Worm (Caenorhabditis elegans) whole organism, L1 larva: ENCODE measurements around the gene ZC250.2.
A peak's percentile ranks its signal among the peaks of the same experiment; 100 is the strongest.

Source experiments
- C16A3.4 ChIP-seq: fragments of 150-350 bp; optimal IDR thresholded peaks from 2 replicates; lab custom pipeline; 2014; ENCODE audit warnings: missing biosample characterization, missing genetic modification characterization
- C34B4.2 ChIP-seq: sonication (generic microtip); optimal IDR thresholded peaks from 2 replicates; lab custom pipeline; 2017; ENCODE audit warnings: mild to moderate bottlenecking, missing genetic modification characterization, missing compliant biosample characterization
- F16B12.6 ChIP-seq: fragments of 150-350 bp; optimal IDR thresholded peaks from 2 replicates; lab custom pipeline; 2014; ENCODE audit warnings: missing biosample characterization, missing genetic modification characterization
- Y116A8C.19 ChIP-seq: sonication (generic microtip); optimal IDR thresholded peaks from 2 replicates; lab custom pipeline; 2016; ENCODE audit warnings: missing compliant biosample characterization, missing genetic modification characterization, borderline replicate concordance
- ama-1 ChIP-seq: fragments of 150-350 bp; optimal IDR thresholded peaks from 2 replicates; lab custom pipeline; 2014
- blmp-1 ChIP-seq: fragments of 150-350 bp; optimal IDR thresholded peaks from 2 replicates; lab custom pipeline; 2014; ENCODE audit warnings: missing biosample characterization, missing genetic modification characterization
- ceh-8 ChIP-seq: fragments of 200-800 bp; sonication (Bioruptor generic); optimal IDR thresholded peaks from 2 replicates; lab custom pipeline; 2018; ENCODE audit warnings: mild to moderate bottlenecking, missing genetic modification characterization, moderate library complexity, missing compliant biosample characterization
- ceh-88 ChIP-seq: fragments of 200-800 bp; sonication (Bioruptor generic); IDR thresholded peaks from 2 replicates; pipeline ENCODE4 v1.3.6; 2022; ENCODE audit warnings: missing genetic modification characterization, missing compliant biosample characterization
- ces-1 ChIP-seq: fragments of 150-350 bp; optimal IDR thresholded peaks from 2 replicates; lab custom pipeline; 2014; ENCODE audit warnings: missing biosample characterization, missing genetic modification reagents, missing genetic modification characterization
- dpl-1 ChIP-seq, 3 experiments: fragments of 150-350 bp in 2 of 3; sonication (generic microtip) in 1 of 3; optimal IDR thresholded peaks; 2 replicates each; lab custom pipeline; 2014 to 2017; ENCODE audit warnings: missing biosample characterization in 3 of 3, missing genetic modification characterization in 3 of 3, missing genetic modification reagents in 3 of 3
- efl-1 ChIP-seq, 4 experiments: fragments of 150-350 bp; optimal IDR thresholded peaks in 3 of 4; peaks in 1 of 4; 1 replicate in 1 of 4; 2 replicates in 3 of 4; lab custom pipeline; 2014; ENCODE audit warnings: missing biosample characterization in 2 of 4, missing genetic modification characterization in 2 of 4, missing genetic modification reagents in 2 of 4
- efl-3 ChIP-seq: fragments of 200-800 bp; sonication (Bioruptor generic); optimal IDR thresholded peaks from 2 replicates; lab custom pipeline; 2018; ENCODE audit warnings: mild to moderate bottlenecking, missing genetic modification characterization, missing compliant biosample characterization
- egl-13 ChIP-seq: sonication (generic microtip); optimal IDR thresholded peaks from 2 replicates; lab custom pipeline; 2016; ENCODE audit warnings: missing genotype, missing genetic modification reagents, missing genetic modification characterization, missing compliant biosample characterization
- elt-3 ChIP-seq, 6 experiments: fragments of 150-350 bp in 1 of 6; sonication (generic microtip); optimal IDR thresholded peaks; 2 replicates each; lab custom pipeline; 2017 to 2018; ENCODE audit warnings: missing biosample characterization in 6 of 6, missing genetic modification characterization in 6 of 6, inconsistent platforms in 1 of 6
- fkh-8 ChIP-seq: sonication (generic microtip); optimal IDR thresholded peaks from 2 replicates; lab custom pipeline; 2016; ENCODE audit warnings: mild to moderate bottlenecking, missing genetic modification characterization, missing compliant biosample characterization
- hlh-4 ChIP-seq: sonication (generic microtip); optimal IDR thresholded peaks from 2 replicates; lab custom pipeline; 2016; ENCODE audit warnings: mild to moderate bottlenecking, missing genetic modification characterization, missing compliant biosample characterization
- irx-1 ChIP-seq: sonication (generic microtip); optimal IDR thresholded peaks from 2 replicates; lab custom pipeline; 2016; ENCODE audit warnings: missing genetic modification characterization, missing compliant biosample characterization
- isw-1 ChIP-seq: fragments of 200-800 bp; sonication (Bioruptor generic); IDR thresholded peaks from 2 replicates; pipeline ENCODE4 v1.3.6; 2022; ENCODE audit warnings: missing genetic modification characterization, missing compliant biosample characterization
- lin-13 ChIP-seq: fragments of 150-350 bp; optimal IDR thresholded peaks from 2 replicates; lab custom pipeline; 2014; ENCODE audit warnings: missing biosample characterization, missing genetic modification reagents, missing genetic modification characterization
- lin-14 ChIP-seq: fragments of 200-800 bp; sonication (Bioruptor generic); optimal IDR thresholded peaks from 2 replicates; lab custom pipeline; 2018; ENCODE audit warnings: mild to moderate bottlenecking, missing genetic modification characterization, moderate library complexity, missing compliant biosample characterization
- lin-35 ChIP-seq, 2 experiments: fragments of 150-350 bp; optimal IDR thresholded peaks; 2 replicates each; lab custom pipeline; 2014; ENCODE audit warnings: missing biosample characterization in 2 of 2, missing genetic modification characterization in 2 of 2, missing genetic modification reagents in 2 of 2
- lsy-2 ChIP-seq, 2 experiments: fragments of 150-350 bp; optimal IDR thresholded peaks; 2 replicates each; lab custom pipeline; 2014; ENCODE audit warnings: missing biosample characterization in 2 of 2, missing genetic modification characterization in 2 of 2
- mab-9 ChIP-seq: fragments of 200-800 bp; sonication (Bioruptor generic); IDR thresholded peaks from 2 replicates; pipeline ENCODE4 v1.3.6; 2022; ENCODE audit warnings: missing genetic modification reagents, missing genetic modification characterization, missing compliant biosample characterization
- mdl-1 ChIP-seq, 2 experiments: fragments of 150-350 bp; optimal IDR thresholded peaks; 2 replicates each; lab custom pipeline; 2014 to 2017; ENCODE audit warnings: missing biosample characterization in 2 of 2, missing genetic modification characterization in 2 of 2, inconsistent platforms in 1 of 2
- nhr-11 ChIP-seq: fragments of 150-350 bp; optimal IDR thresholded peaks from 2 replicates; lab custom pipeline; 2014; ENCODE audit warnings: missing biosample characterization, missing genetic modification characterization
- nhr-12 ChIP-seq: sonication (generic microtip); optimal IDR thresholded peaks from 2 replicates; lab custom pipeline; 2017; ENCODE audit warnings: missing biosample characterization, missing genetic modification characterization
- nhr-19 ChIP-seq: fragments of 200-800 bp; sonication (Bioruptor generic); conservative IDR thresholded peaks from 2 replicates; pipeline ENCODE4 v1.3.6; 2022; ENCODE audit warnings: missing genetic modification characterization, missing compliant biosample characterization
- nhr-20 ChIP-seq: sonication (generic microtip); optimal IDR thresholded peaks from 2 replicates; lab custom pipeline; 2016; ENCODE audit warnings: mild to moderate bottlenecking, missing genetic modification characterization, missing compliant biosample characterization
- nhr-47 ChIP-seq: sonication (generic microtip); optimal IDR thresholded peaks from 2 replicates; lab custom pipeline; 2016; ENCODE audit warnings: mild to moderate bottlenecking, missing genetic modification characterization, moderate library complexity, missing compliant biosample characterization
- nhr-71 ChIP-seq: sonication (generic microtip); optimal IDR thresholded peaks from 2 replicates; lab custom pipeline; 2016; ENCODE audit warnings: mild to moderate bottlenecking, missing genetic modification characterization, moderate library complexity, missing compliant biosample characterization
- nhr-76 ChIP-seq: sonication (generic microtip); optimal IDR thresholded peaks from 2 replicates; lab custom pipeline; 2017; ENCODE audit warnings: missing biosample characterization, missing genetic modification characterization
- nhr-77 ChIP-seq: fragments of 150-350 bp; optimal IDR thresholded peaks from 2 replicates; lab custom pipeline; 2014; ENCODE audit warnings: missing biosample characterization, missing genetic modification characterization
- nhr-84 ChIP-seq: sonication (generic microtip); optimal IDR thresholded peaks from 2 replicates; lab custom pipeline; 2017; ENCODE audit warnings: missing biosample characterization, missing genetic modification characterization
- nhr-85 ChIP-seq: sonication (generic microtip); peaks from one replicate; lab custom pipeline; 2016; ENCODE audit warnings: missing genetic modification characterization, inconsistent platforms, missing compliant biosample characterization
- nhr-90 ChIP-seq: sonication (generic microtip); optimal IDR thresholded peaks from 2 replicates; lab custom pipeline; 2016; ENCODE audit warnings: mild to moderate bottlenecking, missing genetic modification characterization, missing compliant biosample characterization; ENCODE audit not compliant: poor library complexity
- pag-3 ChIP-seq: sonication (generic microtip); optimal IDR thresholded peaks from 2 replicates; lab custom pipeline; 2017; ENCODE audit warnings: missing genetic modification characterization, mild to moderate bottlenecking, missing compliant biosample characterization, antibody characterized with exemption, borderline replicate concordance; ENCODE audit not compliant: insufficient read depth
- snpc-4 ChIP-seq: fragments of 150-350 bp; optimal IDR thresholded peaks from 2 replicates; lab custom pipeline; 2014; ENCODE audit warnings: missing biosample characterization, missing genetic modification characterization
- snu-23 ChIP-seq: sonication (generic microtip); optimal IDR thresholded peaks from 2 replicates; lab custom pipeline; 2016; ENCODE audit warnings: missing genetic modification characterization, missing compliant biosample characterization
- tbx-2 ChIP-seq: sonication (generic microtip); optimal IDR thresholded peaks from 2 replicates; lab custom pipeline; 2016; ENCODE audit warnings: missing genetic modification characterization, missing compliant biosample characterization
- tlp-1 ChIP-seq: fragments of 150-350 bp; optimal IDR thresholded peaks from 2 replicates; lab custom pipeline; 2014; ENCODE audit warnings: missing biosample characterization, missing genetic modification characterization
- unc-30 ChIP-seq: sonication (generic microtip); optimal IDR thresholded peaks from 2 replicates; lab custom pipeline; 2017; ENCODE audit warnings: missing biosample characterization, missing genetic modification characterization
- unc-62 ChIP-seq: fragments of 150-350 bp; optimal IDR thresholded peaks from 2 replicates; lab custom pipeline; 2014; ENCODE audit warnings: missing biosample characterization, missing genetic modification reagents, missing genetic modification characterization
- unc-86 ChIP-seq: sonication (generic microtip); optimal IDR thresholded peaks from 2 replicates; lab custom pipeline; 2016; ENCODE audit warnings: missing genetic modification characterization, missing compliant biosample characterization
- zag-1 ChIP-seq: fragments of 150-350 bp; optimal IDR thresholded peaks from 2 replicates; lab custom pipeline; 2014; ENCODE audit warnings: missing biosample characterization, missing genetic modification characterization
- ztf-11 ChIP-seq, 2 experiments: sonication (generic microtip); optimal IDR thresholded peaks; 2 replicates each; lab custom pipeline; 2016 to 2017; ENCODE audit warnings: missing genetic modification characterization in 2 of 2, missing biosample characterization in 1 of 2, missing compliant biosample characterization in 1 of 2

Gene ZC250.2

DNA sequence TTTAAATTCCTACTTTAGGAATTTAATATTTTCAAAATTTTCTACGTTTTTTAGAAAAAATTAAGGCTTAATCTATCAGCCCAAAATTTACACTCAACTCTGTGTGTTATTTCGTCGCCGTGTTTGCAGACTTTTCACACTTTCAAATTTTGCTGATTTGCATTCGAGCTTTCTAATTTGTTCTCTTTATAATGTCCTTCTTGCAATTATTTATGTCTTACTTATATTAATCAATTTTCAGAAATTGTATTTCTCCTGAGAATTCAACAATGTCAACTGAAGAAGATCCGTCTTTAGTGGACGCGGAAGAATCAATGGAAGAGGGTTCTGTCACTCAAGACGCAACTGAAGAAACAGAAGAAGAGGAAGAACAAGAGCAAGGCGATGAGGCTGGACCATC is 34.5 kb downstream of the ZC250.2 start, which contains the start of gene let-418:
Gene let-418, plus strand, starts transcription at position 242 of the 400 bp plus-strand sequence.
- TF ChIP-seq nhr-12 (tag; lab: Kevin White, UChicago) (no peak), lsy-2 (tag; optimal IDR thresholded peaks at IDR 0.05; lab: Kevin White, UChicago) (peak in 1 of 2 experiments; percentile 16), egl-13 (no peak), ces-1 (GFP tag; lab: Kevin White, UChicago) (no peak), tbx-2 (tag; lab: Kevin White, UChicago) (peak; percentile 14), F16B12.6 (tag; lab: Kevin White, UChicago) (peak; percentile 74), efl-1 (optimal IDR thresholded peaks at IDR 0.05; lab: Kevin White, UChicago) (peak in 1 of 2 experiments; percentile 2), efl-1 (GFP tag; optimal IDR thresholded peaks at IDR 0.05 in 1 of 2; lab: Kevin White, UChicago) (peak; percentile 44 to 92), unc-86 (tag; lab: Kevin White, UChicago) (no peak), nhr-84 (tag; lab: Kevin White, UChicago) (no peak), tlp-1 (tag; lab: Kevin White, UChicago) (no peak), lin-35 (GFP tag; optimal IDR thresholded peaks at IDR 0.05; lab: Kevin White, UChicago) (peak in 1 of 2 experiments; percentile 11), dpl-1 (GFP tag; optimal IDR thresholded peaks at IDR 0.05; lab: Kevin White, UChicago) (peak in 2 of 3 experiments; percentile 3 to 38)
- TF ChIP-seq, all 84 proteins: peak for 6

DNA sequence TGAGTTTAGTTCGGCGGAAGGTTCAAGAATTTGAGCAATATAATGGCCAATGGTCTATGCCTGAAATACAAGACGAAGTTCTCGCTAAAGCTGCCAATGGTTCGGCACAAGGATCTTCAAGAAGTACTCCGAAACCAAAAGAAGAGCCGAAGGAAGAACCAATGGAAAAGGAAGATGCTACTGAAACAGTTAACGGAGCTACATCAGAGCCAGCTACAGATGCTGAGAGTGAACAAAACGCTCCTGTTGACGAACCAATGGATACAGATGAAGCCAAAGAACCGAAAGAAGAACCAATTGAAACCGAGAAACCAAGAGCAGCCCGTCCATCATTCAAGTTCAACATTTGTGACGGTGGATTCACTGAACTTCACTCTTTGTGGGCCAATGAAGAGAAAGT is 39.1 kb downstream of the ZC250.2 start:
- TF ChIP-seq efl-1 (optimal IDR thresholded peaks at IDR 0.05; lab: Kevin White, UChicago) (no peak), efl-1 (GFP tag; optimal IDR thresholded peaks at IDR 0.05 in 1 of 2; lab: Kevin White, UChicago) (peak in 1 of 2 experiments; percentile 80), ceh-88 (no peak)

DNA sequence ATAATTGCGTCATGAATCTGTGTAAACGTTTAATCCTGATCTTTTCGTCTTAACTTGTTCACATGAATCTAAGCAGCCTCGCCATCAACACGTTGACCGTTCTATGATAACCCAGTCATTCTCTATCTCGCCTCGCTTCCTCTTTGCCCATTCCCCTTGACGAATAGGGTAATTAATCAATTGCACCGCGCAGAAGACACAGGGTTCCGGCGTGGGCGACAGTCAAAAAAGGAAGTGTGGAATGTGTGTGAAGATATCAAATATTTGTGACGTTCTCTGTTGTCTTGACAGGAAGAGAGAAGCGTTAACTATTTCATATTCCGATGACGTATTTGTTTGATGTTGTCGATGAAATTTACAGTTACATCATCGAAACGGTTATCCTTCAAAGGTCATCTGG is 40.7 kb downstream of the ZC250.2 start:
- TF ChIP-seq snu-23 (GFP tag; lab: Kevin White, UChicago), result peak; percentile 66
- peak; percentile 87 for TF ChIP-seq blmp-1
- no peak for TF ChIP-seq snpc-4 (tag; lab: Kevin White, UChicago)
- TF ChIP-seq isw-1 (GFP tag; lab: Robert Waterston, UW), result no peak
- TF ChIP-seq nhr-19 (GFP tag; lab: Robert Waterston, UW), result peak; percentile 57
- peak; percentile 81 for TF ChIP-seq nhr-71 (tag; lab: Kevin White, UChicago)
- TF ChIP-seq nhr-47, result peak; percentile 9
- TF ChIP-seq Y116A8C.19 (tag; lab: Kevin White, UChicago), result no peak
- peak; percentile 97 for TF ChIP-seq nhr-85 (tag; lab: Kevin White, UChicago)
- TF ChIP-seq lin-14, result peak; percentile 84
- peak; percentile 10 for TF ChIP-seq C16A3.4 (tag; lab: Kevin White, UChicago)
- TF ChIP-seq nhr-12 (tag; lab: Kevin White, UChicago), result no peak
- TF ChIP-seq hlh-4 (tag; lab: Kevin White, UChicago), result no peak
- no peak for TF ChIP-seq zag-1 (tag; lab: Kevin White, UChicago)
- peak; percentile 89 for TF ChIP-seq nhr-20 (tag; lab: Kevin White, UChicago)
- peak in 3 of 6 experiments; percentile 7 to 85 (median 13) for TF ChIP-seq elt-3 (tag; optimal IDR thresholded peaks at IDR 0.05; lab: Kevin White, UChicago)
- TF ChIP-seq unc-30 (tag; lab: Kevin White, UChicago), result no peak
- TF ChIP-seq tbx-2 (tag; lab: Kevin White, UChicago), result peak; percentile 66
- TF ChIP-seq efl-1 (optimal IDR thresholded peaks at IDR 0.05; lab: Kevin White, UChicago), result no peak
- no peak for TF ChIP-seq efl-1 (GFP tag; optimal IDR thresholded peaks at IDR 0.05 in 1 of 2; lab: Kevin White, UChicago)
- no peak for TF ChIP-seq egl-13
- TF ChIP-seq lin-35 (GFP tag; optimal IDR thresholded peaks at IDR 0.05; lab: Kevin White, UChicago), result peak in 1 of 2 experiments; percentile 44
- TF ChIP-seq nhr-90 (tag; lab: Kevin White, UChicago), result peak; percentile 54
- TF ChIP-seq irx-1 (tag; lab: Kevin White, UChicago), result peak; percentile 14
- peak in 1 of 3 experiments; percentile 10 for TF ChIP-seq dpl-1 (GFP tag; optimal IDR thresholded peaks at IDR 0.05; lab: Kevin White, UChicago)
- no peak for TF ChIP-seq C34B4.2
- peak in 1 of 2 experiments; percentile 45 for TF ChIP-seq mdl-1 (tag; optimal IDR thresholded peaks at IDR 0.05; lab: Kevin White, UChicago)

DNA sequence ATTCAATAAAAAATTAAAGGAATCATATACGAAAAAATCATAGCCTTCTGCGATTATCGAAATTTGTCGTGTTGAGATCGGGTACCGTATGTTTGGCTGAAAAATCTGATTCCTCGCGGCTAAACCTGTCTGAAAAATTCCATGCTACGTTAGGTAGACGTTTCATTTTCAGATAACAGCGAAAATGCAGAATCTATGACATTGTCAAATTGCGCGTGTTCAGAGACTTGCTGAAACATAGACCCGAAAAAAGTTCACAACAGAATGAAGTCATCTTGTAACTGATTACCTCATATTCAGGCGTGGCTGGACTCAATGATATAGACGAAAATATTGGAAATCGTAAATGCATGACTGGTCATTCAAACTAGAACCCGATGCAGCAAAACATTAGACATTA is 41.4 kb downstream of the ZC250.2 start, which contains the start of gene srh-76:
Gene srh-76, plus strand, starts transcription at position 301 of the 400 bp plus-strand sequence.
- TF ChIP-seq mab-9 (GFP tag; lab: Robert Waterston, UW), result no peak
- no peak for TF ChIP-seq nhr-76 (tag; lab: Kevin White, UChicago)
- no peak for TF ChIP-seq pag-3 (tag; lab: Kevin White, UChicago)
- TF ChIP-seq zag-1 (tag; lab: Kevin White, UChicago), result no peak
- TF ChIP-seq ama-1, result no peak
- TF ChIP-seq fkh-8 (tag; lab: Kevin White, UChicago), result no peak
- TF ChIP-seq unc-62, result no peak
- TF ChIP-seq unc-30 (tag; lab: Kevin White, UChicago), result no peak
- TF ChIP-seq lin-13 (GFP tag; lab: Kevin White, UChicago), result no peak
- TF ChIP-seq tlp-1 (tag; lab: Kevin White, UChicago), result no peak
- TF ChIP-seq efl-3, result no peak
- TF ChIP-seq Y116A8C.19 (tag; lab: Kevin White, UChicago), result no peak
- TF ChIP-seq ceh-8, result no peak
- TF ChIP-seq nhr-77, result no peak
- no peak for TF ChIP-seq ztf-11 (tag; optimal IDR thresholded peaks at IDR 0.05; lab: Kevin White, UChicago)
- no peak for TF ChIP-seq nhr-11 (tag; lab: Kevin White, UChicago)
- no peak for TF ChIP-seq nhr-20 (tag; lab: Kevin White, UChicago)
- no peak for TF ChIP-seq ces-1 (GFP tag; lab: Kevin White, UChicago)
- no peak for TF ChIP-seq nhr-85 (tag; lab: Kevin White, UChicago)
